Worm (Caenorhabditis elegans) whole organism, young adult: ENCODE results near the gene glb-11.
"Not testable (repeated sequence)": the region's sequence is repeated elsewhere in the genome, so short reads cannot be mapped to it uniquely, and the experiment has no call there.

ENCODE experiments used
- C17E4.6 ChIP-seq: fragments of 200-800 bp; sonication (Bioruptor generic); IDR thresholded peaks from 2 replicates; pipeline ENCODE4 v1.3.6; 2022; ENCODE audit warnings: missing genetic modification reagents, missing genetic modification characterization, missing compliant biosample characterization
- F10E7.11 ChIP-seq: sonication (generic microtip); optimal IDR thresholded peaks from 2 replicates; lab custom pipeline; 2017; ENCODE audit warnings: mild to moderate bottlenecking, missing genetic modification characterization, moderate library complexity, missing compliant biosample characterization
- F22D6.2 ChIP-seq: sonication (generic microtip); optimal IDR thresholded peaks from 2 replicates; lab custom pipeline; 2016; ENCODE audit warnings: mild to moderate bottlenecking, missing genetic modification characterization, missing compliant biosample characterization
- F57A8.1 ChIP-seq: fragments of 200-800 bp; sonication (Bioruptor generic); optimal IDR thresholded peaks from 2 replicates; lab custom pipeline; 2018; ENCODE audit warnings: mild to moderate bottlenecking, missing genetic modification characterization, moderate library complexity, missing compliant biosample characterization
- K11D2.4 ChIP-seq: fragments of 200-800 bp; sonication (Bioruptor generic); IDR thresholded peaks from 2 replicates; pipeline ENCODE4 v1.3.6; 2022; ENCODE audit warnings: missing genetic modification reagents, missing genetic modification characterization, missing compliant biosample characterization
- K12H6.12 ChIP-seq: fragments of 200-800 bp; sonication (Bioruptor generic); optimal IDR thresholded peaks from 2 replicates; lab custom pipeline; 2018; ENCODE audit warnings: mild to moderate bottlenecking, missing genetic modification characterization, missing compliant biosample characterization
- T26A5.8 ChIP-seq: sonication (generic microtip); optimal IDR thresholded peaks from 2 replicates; lab custom pipeline; 2016; ENCODE audit warnings: missing genetic modification characterization, missing compliant biosample characterization
- Y53G8AR.9 ChIP-seq: fragments of 200-800 bp; sonication (Bioruptor generic); conservative IDR thresholded peaks from 2 replicates; pipeline ENCODE4 v1.3.6; 2022; ENCODE audit warnings: missing genetic modification reagents, missing genetic modification characterization, missing compliant biosample characterization
- Y56A3A.18 ChIP-seq: fragments of 200-800 bp; sonication (Bioruptor generic); IDR thresholded peaks from 2 replicates; pipeline ENCODE4 v1.3.6; 2022; ENCODE audit warnings: missing genetic modification reagents, missing genetic modification characterization, missing compliant biosample characterization
- aptf-3 ChIP-seq: fragments of 200-800 bp; sonication (Bioruptor generic); IDR thresholded peaks from 2 replicates; pipeline ENCODE4 v1.3.6; 2022; ENCODE audit warnings: missing genetic modification characterization, missing compliant biosample characterization
- attf-6 ChIP-seq: fragments of 200-800 bp; sonication (Bioruptor generic); IDR thresholded peaks from 2 replicates; pipeline ENCODE4 v1.3.6; 2022; ENCODE audit warnings: missing genetic modification reagents, missing genetic modification characterization, missing compliant biosample characterization
- ceh-100 ChIP-seq: fragments of 200-800 bp; sonication (Bioruptor generic); IDR thresholded peaks from 2 replicates; pipeline ENCODE4 v1.3.6; 2022; ENCODE audit warnings: missing genetic modification reagents, missing genetic modification characterization, missing compliant biosample characterization
- ceh-27 ChIP-seq: fragments of 200-800 bp; sonication (Bioruptor generic); optimal IDR thresholded peaks from 2 replicates; lab custom pipeline; 2018; ENCODE audit warnings: mild to moderate bottlenecking, missing genetic modification characterization, moderate library complexity, missing compliant biosample characterization
- ceh-40 ChIP-seq: fragments of 200-800 bp; sonication (Bioruptor generic); IDR thresholded peaks from 2 replicates; pipeline ENCODE4 v1.3.6; 2022; ENCODE audit warnings: missing genetic modification characterization, missing compliant biosample characterization
- dpff-1 ChIP-seq: sonication (generic microtip); optimal IDR thresholded peaks from 2 replicates; lab custom pipeline; 2017; ENCODE audit warnings: mild to moderate bottlenecking, missing genetic modification characterization, missing compliant biosample characterization
- dpl-1 ChIP-seq: fragments of 150-350 bp; optimal IDR thresholded peaks from 2 replicates; lab custom pipeline; 2014; ENCODE audit warnings: missing biosample characterization, missing genetic modification reagents, missing genetic modification characterization
- efl-1 ChIP-seq: fragments of 150-350 bp; optimal IDR thresholded peaks from 2 replicates; lab custom pipeline; 2014; ENCODE audit warnings: missing biosample characterization, missing genetic modification reagents, missing genetic modification characterization
- egrh-3 ChIP-seq: fragments of 200-800 bp; sonication (Bioruptor generic); IDR thresholded peaks from 2 replicates; pipeline ENCODE4 v1.3.6; 2022; ENCODE audit warnings: missing genetic modification reagents, missing genetic modification characterization, missing compliant biosample characterization
- fkh-3 ChIP-seq: sonication (generic microtip); optimal IDR thresholded peaks from 2 replicates; lab custom pipeline; 2016; ENCODE audit warnings: mild to moderate bottlenecking, missing genetic modification characterization, missing compliant biosample characterization
- hlh-12 ChIP-seq: sonication (generic microtip); optimal IDR thresholded peaks from 2 replicates; lab custom pipeline; 2016; ENCODE audit warnings: missing genetic modification characterization, missing compliant biosample characterization
- hlh-26 ChIP-seq: fragments of 200-800 bp; sonication (Bioruptor generic); conservative IDR thresholded peaks from 2 replicates; pipeline ENCODE4 v1.3.6; 2022; ENCODE audit warnings: missing genetic modification reagents, missing genetic modification characterization, missing compliant biosample characterization
- hmg-20 ChIP-seq: fragments of 200-800 bp; sonication (Bioruptor generic); IDR thresholded peaks from 2 replicates; pipeline ENCODE4 v1.3.6; 2022; ENCODE audit warnings: missing genetic modification reagents, missing genetic modification characterization, missing compliant biosample characterization
- lin-54 ChIP-seq: fragments of 200-800 bp; sonication (Bioruptor generic); optimal IDR thresholded peaks from 2 replicates; lab custom pipeline; 2018; ENCODE audit warnings: mild to moderate bottlenecking, missing genetic modification characterization, missing compliant biosample characterization
- lsl-1 ChIP-seq: fragments of 200-800 bp; sonication (Bioruptor generic); optimal IDR thresholded peaks from 2 replicates; lab custom pipeline; 2018; ENCODE audit warnings: mild to moderate bottlenecking, missing genetic modification characterization, moderate library complexity, missing compliant biosample characterization
- madf-3 ChIP-seq: fragments of 200-800 bp; sonication (Bioruptor generic); IDR thresholded peaks from 2 replicates; pipeline ENCODE4 v1.3.6; 2022; ENCODE audit warnings: missing genetic modification reagents, missing genetic modification characterization, missing compliant biosample characterization
- madf-8 ChIP-seq: fragments of 200-800 bp; sonication (Bioruptor generic); conservative IDR thresholded peaks from 2 replicates; pipeline ENCODE4 v1.3.6; 2022; ENCODE audit warnings: missing genetic modification reagents, missing genetic modification characterization, missing compliant biosample characterization
- mcd-1 ChIP-seq: fragments of 200-800 bp; sonication (Bioruptor generic); IDR thresholded peaks from 2 replicates; pipeline ENCODE4 v1.3.6; 2022; ENCODE audit warnings: missing genetic modification reagents, missing genetic modification characterization, missing compliant biosample characterization
- nfya-1 ChIP-seq: sonication (generic microtip); optimal IDR thresholded peaks from 2 replicates; lab custom pipeline; 2017; ENCODE audit warnings: antibody characterized with exemption, missing compliant biosample characterization, missing genetic modification characterization, borderline replicate concordance; ENCODE audit not compliant: insufficient read depth
- nfyb-1 ChIP-seq: fragments of 200-800 bp; sonication (Bioruptor generic); IDR thresholded peaks from 2 replicates; pipeline ENCODE4 v1.3.6; 2022; ENCODE audit warnings: missing genetic modification reagents, missing genetic modification characterization, missing compliant biosample characterization
- nhr-179 ChIP-seq: sonication (generic microtip); optimal IDR thresholded peaks from 2 replicates; lab custom pipeline; 2016; ENCODE audit warnings: mild to moderate bottlenecking, missing genetic modification characterization, missing compliant biosample characterization
- pha-4 ChIP-seq: fragments of 150-350 bp; sonication (generic microtip); optimal IDR thresholded peaks from 2 replicates; lab custom pipeline; 2014; ENCODE audit warnings: missing biosample characterization, missing genetic modification reagents, missing genetic modification characterization
- rpc-1 ChIP-seq, 2 experiments: fragments of 150-350 bp in 1 of 2; sonication (generic microtip) in 1 of 2; optimal IDR thresholded peaks; 2 replicates each; lab custom pipeline; 2014 to 2018; ENCODE audit warnings: missing biosample characterization in 1 of 2, missing genetic modification characterization in 1 of 2, missing genetic modification reagents in 1 of 2, missing genotype in 1 of 2
- snpc-1.1 ChIP-seq: sonication (generic microtip); optimal IDR thresholded peaks from 2 replicates; lab custom pipeline; 2017; ENCODE audit warnings: missing genetic modification characterization, mild to moderate bottlenecking, missing compliant biosample characterization, antibody characterized with exemption, moderate library complexity, missing genotype, missing genetic modification reagents; ENCODE audit not compliant: insufficient read depth
- snpc-4 ChIP-seq, 5 experiments: fragments of 150-350 bp in 1 of 5; sonication (generic microtip) in 4 of 5; optimal IDR thresholded peaks; 2 replicates each; lab custom pipeline; 2014 to 2018; ENCODE audit warnings: missing genetic modification characterization in 5 of 5, missing biosample characterization in 3 of 5, antibody characterized with exemption in 2 of 5, mild to moderate bottlenecking in 2 of 5, missing compliant biosample characterization in 2 of 5, missing genotype in 2 of 5, moderate library complexity in 2 of 5, missing genetic modification reagents in 1 of 5
- sptf-2 ChIP-seq: fragments of 200-800 bp; sonication (Bioruptor generic); optimal IDR thresholded peaks from 2 replicates; lab custom pipeline; 2018; ENCODE audit warnings: mild to moderate bottlenecking, missing genetic modification characterization, missing compliant biosample characterization
- tlf-1 ChIP-seq: fragments of 200-800 bp; sonication (Bioruptor generic); optimal IDR thresholded peaks from 2 replicates; lab custom pipeline; 2018; ENCODE audit warnings: mild to moderate bottlenecking, missing genetic modification characterization, missing compliant biosample characterization
- zfh-2 ChIP-seq: fragments of 200-800 bp; sonication (Bioruptor generic); conservative IDR thresholded peaks from 2 replicates; pipeline ENCODE4 v1.3.6; 2022; ENCODE audit warnings: missing genetic modification reagents, missing genetic modification characterization, missing compliant biosample characterization
- zim-3 ChIP-seq: sonication (generic microtip); optimal IDR thresholded peaks from 2 replicates; lab custom pipeline; 2017; ENCODE audit warnings: mild to moderate bottlenecking, missing genetic modification characterization, moderate library complexity, missing compliant biosample characterization
- ztf-18 ChIP-seq: sonication (generic microtip); optimal IDR thresholded peaks from 2 replicates; lab custom pipeline; 2016; ENCODE audit warnings: missing genotype, mild to moderate bottlenecking, missing genetic modification characterization, missing compliant biosample characterization
- ztf-25 ChIP-seq: fragments of 200-800 bp; sonication (Bioruptor generic); IDR thresholded peaks from 2 replicates; pipeline ENCODE4 v1.3.6; 2022; ENCODE audit warnings: missing genetic modification reagents, missing genetic modification characterization, missing compliant biosample characterization
- ztf-26 ChIP-seq: sonication (generic microtip); optimal IDR thresholded peaks from 2 replicates; lab custom pipeline; 2017; ENCODE audit warnings: missing genetic modification characterization, missing compliant biosample characterization
- ztf-3 ChIP-seq: fragments of 200-800 bp; sonication (Bioruptor generic); optimal IDR thresholded peaks from 2 replicates; lab custom pipeline; 2018; ENCODE audit warnings: mild to moderate bottlenecking, missing genetic modification characterization, missing compliant biosample characterization

Gene glb-11

ce11 chrIII:4001449-4001848, 9.5 kb upstream of the glb-11 start:
- not testable (repeated sequence) for TF ChIP-seq snpc-4 (GFP tag; optimal IDR thresholded peaks at IDR 0.05; lab: Kevin White, UChicago)
- TF ChIP-seq snpc-4 (tag; optimal IDR thresholded peaks at IDR 0.05; lab: Kevin White, UChicago) (peak in 3 of 4 experiments; percentile 16 to 78 (median 66)), snpc-1.1 (tag; lab: Kevin White, UChicago) (peak; percentile 9)
- TF ChIP-seq, all 124 proteins: peak for 2; not testable (repeated sequence) for 122

ce11 chrIII:3994457-3994856, 2.5 kb upstream of the glb-11 start:
- TF ChIP-seq lin-54 (no peak), nhr-179 (tag; lab: Kevin White, UChicago) (no peak), F57A8.1 (no peak), ztf-26 (no peak), hmg-20 (GFP tag; lab: Robert Waterston, UW) (no peak), K11D2.4 (GFP tag; lab: Robert Waterston, UW) (no peak), hlh-26 (no peak), rpc-1 (optimal IDR thresholded peaks at IDR 0.05; lab: Kevin White, UChicago) (no peak), rpc-1 (tag; optimal IDR thresholded peaks at IDR 0.05; lab: Kevin White, UChicago) (no peak), ceh-40 (GFP tag; lab: Robert Waterston, UW) (no peak), efl-1 (no peak), T26A5.8 (tag; lab: Kevin White, UChicago) (no peak), snpc-1.1 (tag; lab: Kevin White, UChicago) (no peak), Y53G8AR.9 (no peak), dpl-1 (GFP tag; lab: Kevin White, UChicago) (no peak), attf-6 (GFP tag; lab: Robert Waterston, UW) (no peak), ztf-3 (GFP tag; lab: Kevin White, UChicago) (no peak), lsl-1 (no peak), hlh-12 (no peak)

- no peak for TF ChIP-seq egrh-3 (GFP tag; lab: Robert Waterston, UW)
- no peak for TF ChIP-seq tlf-1 (GFP tag; lab: Kevin White, UChicago)
- no peak for TF ChIP-seq madf-3 (GFP tag; lab: Robert Waterston, UW)
- TF ChIP-seq ztf-18 (tag; lab: Kevin White, UChicago) = no peak
- TF ChIP-seq ceh-27 = no peak
- TF ChIP-seq sptf-2 (GFP tag; lab: Kevin White, UChicago) = no peak
- TF ChIP-seq nfya-1 (tag; lab: Kevin White, UChicago) = no peak
- TF ChIP-seq madf-8 (GFP tag; lab: Robert Waterston, UW) = no peak
- TF ChIP-seq rpc-1 (optimal IDR thresholded peaks at IDR 0.05; lab: Kevin White, UChicago) = no peak
- TF ChIP-seq rpc-1 (tag; optimal IDR thresholded peaks at IDR 0.05; lab: Kevin White, UChicago) = no peak
- TF ChIP-seq fkh-3 = no peak
These were observed 627 bp downstream of the glb-11 start for ce11 chrIII:3991362-3991761.

ce11 chrIII:3987759-3988158, 4.2 kb downstream of the glb-11 start, which contains the start of gene C36E8.6:
Gene C36E8.6 (plus strand): TSS chrIII:3988059.
- TF ChIP-seq Y56A3A.18 (GFP tag; lab: Robert Waterston, UW) (no peak), zfh-2 (GFP tag; lab: Robert Waterston, UW) (no peak; the same call in 1 of the 2 replicates), lin-54 (no peak), K12H6.12 (tag; lab: Kevin White, UChicago) (no peak), dpff-1 (tag; lab: Kevin White, UChicago) (no peak), ztf-25 (no peak), efl-1 (no peak), pha-4 (tag; lab: Kevin White, UChicago) (no peak), mcd-1 (GFP tag; lab: Robert Waterston, UW) (no peak), F22D6.2 (tag; lab: Kevin White, UChicago) (no peak), nfyb-1 (no peak), Y53G8AR.9 (no peak), zim-3 (no peak), F10E7.11 (tag; lab: Kevin White, UChicago) (no peak), C17E4.6 (no peak), aptf-3 (GFP tag; lab: Robert Waterston, UW) (no peak), ceh-100 (no peak)
